Worm (Caenorhabditis elegans) whole organism, L4/young adult: ENCODE data around the gene ZC239.13.
"Not testable (repeated sequence)": the region's sequence is repeated elsewhere in the genome, so short reads cannot be mapped to it uniquely, and the experiment has no call there.

Experiments used
- W03F9.2 ChIP-seq: fragments of 150-350 bp; optimal IDR thresholded peaks from 2 replicates; lab custom pipeline; 2014; ENCODE audit warnings: missing biosample characterization, missing genetic modification characterization
- dao-5 ChIP-seq: sonication (generic microtip); optimal IDR thresholded peaks from 2 replicates; lab custom pipeline; 2016; ENCODE audit warnings: missing genotype, missing genetic modification characterization, moderate library complexity, missing compliant biosample characterization
- him-1 ChIP-seq: sonication (generic microtip); optimal IDR thresholded peaks from 2 replicates; lab custom pipeline; 2016; ENCODE audit warnings: missing genotype, missing genetic modification reagents, missing genetic modification characterization, missing compliant biosample characterization

ce11 chrII:3183300-3183840 lies 39.3 kb downstream of the ZC239.13 start, which contains the start of the genes Y27F2A.6 and Y27F2A.8:
- not testable (repeated sequence) for TF ChIP-seq W03F9.2 (tag; lab: Kevin White, UChicago); him-1 (tag; lab: Kevin White, UChicago); dao-5
